Fruit fly (Drosophila melanogaster): Measurements from ENCODE around the gene mRpL12.

- TF ChIP-seq CG4318 (GFP tag; optimal IDR thresholded peaks at IDR 0.05), result no peak
- TF ChIP-seq salr (GFP tag; optimal IDR thresholded peaks at IDR 0.05), result no peak
- TF ChIP-seq Ets21C (GFP tag; optimal IDR thresholded peaks at IDR 0.05), result no peak
- TF ChIP-seq CG6854 (GFP tag; optimal IDR thresholded peaks at IDR 0.05), result no peak
- no peak for TF ChIP-seq CG7368 (GFP tag; optimal IDR thresholded peaks at IDR 0.05)
- TF ChIP-seq CG32006 (GFP tag; optimal IDR thresholded peaks at IDR 0.05), result no peak
- TF ChIP-seq Sox102F (GFP tag; optimal IDR thresholded peaks at IDR 0.05), result no peak
These were observed 7.9 kb downstream of the mRpL12 start, which contains the start of gene ValRS-m for dm6 chr3L:8964458-8964857.
